Worm (Caenorhabditis elegans) whole organism, L2 larva: ENCODE results near the gene F41C3.7.

Source experiments
- F13H6.1 ChIP-seq: sonication (generic microtip); optimal IDR thresholded peaks from 2 replicates; lab custom pipeline; 2016; ENCODE audit warnings: missing genetic modification characterization, missing compliant biosample characterization
- R02D3.7 ChIP-seq: fragments of 150-350 bp; optimal IDR thresholded peaks from 2 replicates; lab custom pipeline; 2014; ENCODE audit warnings: missing biosample characterization, missing genetic modification characterization
- Y55F3AM.14 ChIP-seq: fragments of 200-800 bp; sonication (Bioruptor generic); optimal IDR thresholded peaks from 2 replicates; lab custom pipeline; 2018; ENCODE audit warnings: mild to moderate bottlenecking, missing genetic modification characterization, missing compliant biosample characterization
- ZK546.5 ChIP-seq: sonication (generic microtip); optimal IDR thresholded peaks from 2 replicates; lab custom pipeline; 2017; ENCODE audit warnings: missing biosample characterization, missing genetic modification characterization
- alr-1 ChIP-seq: fragments of 150-350 bp; optimal IDR thresholded peaks from 2 replicates; lab custom pipeline; 2014; ENCODE audit warnings: missing biosample characterization, missing genetic modification characterization
- aly-2 ChIP-seq: fragments of 150-350 bp; optimal IDR thresholded peaks from 2 replicates; lab custom pipeline; 2014; ENCODE audit warnings: missing biosample characterization, missing genetic modification characterization
- ama-1 ChIP-seq: fragments of 150-350 bp; optimal IDR thresholded peaks from 2 replicates; lab custom pipeline; 2018; ENCODE audit warnings: inconsistent platforms
- ceh-16 ChIP-seq: fragments of 150-350 bp; optimal IDR thresholded peaks from 2 replicates; lab custom pipeline; 2014; ENCODE audit warnings: missing biosample characterization, missing genetic modification characterization
- ceh-82 ChIP-seq: fragments of 150-350 bp; optimal IDR thresholded peaks from 2 replicates; lab custom pipeline; 2014; ENCODE audit warnings: missing biosample characterization, missing genetic modification characterization
- crh-2 ChIP-seq: sonication (generic microtip); optimal IDR thresholded peaks from 2 replicates; lab custom pipeline; 2017; ENCODE audit warnings: missing biosample characterization, missing genetic modification characterization
- dmd-4 ChIP-seq: sonication (generic microtip); optimal IDR thresholded peaks from 2 replicates; lab custom pipeline; 2017; ENCODE audit warnings: missing biosample characterization, missing genetic modification characterization
- fos-1 ChIP-seq: fragments of 150-350 bp; optimal IDR thresholded peaks from 2 replicates; lab custom pipeline; 2014; ENCODE audit warnings: missing biosample characterization, missing genetic modification characterization
- lin-11 ChIP-seq: fragments of 150-350 bp; sonication (generic microtip); optimal IDR thresholded peaks from 2 replicates; lab custom pipeline; 2014; ENCODE audit warnings: missing biosample characterization, missing genetic modification characterization, inconsistent platforms, mixed read lengths
- lin-13 ChIP-seq: fragments of 150-350 bp; optimal IDR thresholded peaks from 2 replicates; lab custom pipeline; 2014; ENCODE audit warnings: missing biosample characterization, missing genetic modification reagents, missing genetic modification characterization
- lsy-2 ChIP-seq, 2 experiments: fragments of 150-350 bp in 1 of 2; sonication (generic microtip) in 1 of 2; optimal IDR thresholded peaks; 2 replicates each; lab custom pipeline; 2014 to 2017; ENCODE audit warnings: missing biosample characterization in 2 of 2, missing genetic modification characterization in 2 of 2
- mbf-1 ChIP-seq: sonication (generic microtip); optimal IDR thresholded peaks from 2 replicates; lab custom pipeline; 2017; ENCODE audit warnings: missing biosample characterization, missing genetic modification characterization
- nhr-12 ChIP-seq: fragments of 150-350 bp; optimal IDR thresholded peaks from 2 replicates; lab custom pipeline; 2014; ENCODE audit warnings: missing biosample characterization, missing genetic modification characterization
- nhr-129 ChIP-seq: fragments of 150-350 bp; optimal IDR thresholded peaks from 2 replicates; lab custom pipeline; 2014; ENCODE audit warnings: missing biosample characterization, missing genetic modification characterization
- nhr-23 ChIP-seq: fragments of 150-350 bp; optimal IDR thresholded peaks from 2 replicates; lab custom pipeline; 2014; ENCODE audit warnings: missing biosample characterization, missing genetic modification reagents, missing genetic modification characterization
- nhr-237 ChIP-seq: fragments of 150-350 bp; optimal IDR thresholded peaks from 2 replicates; lab custom pipeline; 2014; ENCODE audit warnings: missing biosample characterization, missing genetic modification characterization
- nhr-25 ChIP-seq: fragments of 150-350 bp; sonication (generic microtip); optimal IDR thresholded peaks from 3 replicates; lab custom pipeline; 2014; ENCODE audit warnings: missing biosample characterization, missing genetic modification characterization
- nhr-6 ChIP-seq: fragments of 150-350 bp; optimal IDR thresholded peaks from 2 replicates; lab custom pipeline; 2014; ENCODE audit warnings: missing biosample characterization, missing genetic modification characterization
- peb-1 ChIP-seq: fragments of 150-350 bp; optimal IDR thresholded peaks from 2 replicates; lab custom pipeline; 2014; ENCODE audit warnings: missing biosample characterization, missing genetic modification characterization
- skn-1 ChIP-seq: sonication (generic microtip); optimal IDR thresholded peaks from 2 replicates; lab custom pipeline; 2017; ENCODE audit warnings: missing biosample characterization, missing genetic modification characterization
- sma-3 ChIP-seq: sonication (generic microtip); optimal IDR thresholded peaks from 2 replicates; lab custom pipeline; 2016; ENCODE audit warnings: missing genetic modification reagents, missing genetic modification characterization, missing compliant biosample characterization
- sma-9 ChIP-seq, 2 experiments: fragments of 150-350 bp in 1 of 2; sonication (generic microtip) in 1 of 2; optimal IDR thresholded peaks; 2 replicates each; lab custom pipeline; 2014 to 2016; ENCODE audit warnings: missing genetic modification characterization in 2 of 2, mild to moderate bottlenecking in 1 of 2, missing biosample characterization in 1 of 2, missing compliant biosample characterization in 1 of 2, missing genetic modification reagents in 1 of 2, moderate library complexity in 1 of 2
- snpc-4 ChIP-seq: fragments of 150-350 bp; optimal IDR thresholded peaks from 2 replicates; lab custom pipeline; 2014; ENCODE audit warnings: missing biosample characterization, missing genetic modification characterization
- unc-55 ChIP-seq: fragments of 150-350 bp; sonication (generic microtip); optimal IDR thresholded peaks from 3 replicates; lab custom pipeline; 2014; ENCODE audit warnings: missing biosample characterization, missing genetic modification reagents, missing genetic modification characterization
- unc-62 ChIP-seq: fragments of 150-350 bp; optimal IDR thresholded peaks from 2 replicates; lab custom pipeline; 2014; ENCODE audit warnings: missing biosample characterization, missing genetic modification reagents, missing genetic modification characterization
- ztf-1 ChIP-seq: fragments of 200-800 bp; sonication (Bioruptor generic); conservative IDR thresholded peaks from 2 replicates; pipeline ENCODE4 v1.3.6; 2022; ENCODE audit warnings: missing genetic modification characterization, missing compliant biosample characterization
- ztf-11 ChIP-seq: sonication (generic microtip); optimal IDR thresholded peaks from 2 replicates; lab custom pipeline; 2017; ENCODE audit warnings: missing biosample characterization, missing genetic modification characterization
- ztf-4 ChIP-seq: fragments of 150-350 bp; optimal IDR thresholded peaks from 2 replicates; lab custom pipeline; 2014; ENCODE audit warnings: missing biosample characterization, missing genetic modification characterization

The F41C3.7 gene

ce11 chrII:4710120-4710519 lies 19.7 kb upstream of the F41C3.7 start, which contains the start of gene tag-151:
TSS of gene tag-151 (plus strand) at chrII:4710277.
- TF ChIP-seq nhr-129 (tag; lab: Kevin White, UChicago) (no peak), nhr-25 (tag; lab: Kevin White, UChicago) (peak; percentile 3), lsy-2 (tag; optimal IDR thresholded peaks at IDR 0.05; lab: Kevin White, UChicago) (peak in 1 of 2 experiments; percentile 8)

DNA sequence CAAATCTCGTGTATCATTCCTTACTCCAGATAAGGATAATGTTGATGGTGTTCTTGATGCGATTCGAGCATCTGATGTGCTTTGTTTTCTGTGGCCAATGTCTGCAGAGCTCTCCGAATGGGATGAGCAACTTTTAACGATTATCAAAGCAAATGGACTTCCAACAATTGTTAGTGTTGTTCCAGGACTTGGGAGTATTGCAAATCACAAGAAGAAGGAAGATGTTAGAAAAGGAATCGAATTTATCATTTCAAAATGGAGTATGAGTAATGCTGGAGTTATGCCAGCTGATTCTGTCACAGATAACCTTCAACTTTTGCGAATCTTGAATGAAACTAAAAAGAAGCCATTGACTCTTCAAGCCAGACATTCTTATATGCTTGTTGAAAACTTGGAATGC lies 19.0 kb upstream of the F41C3.7 start:
- TF ChIP-seq ztf-4 (tag; lab: Kevin White, UChicago) (no peak), ztf-1 (no peak), R02D3.7 (tag; lab: Kevin White, UChicago) (no peak), dmd-4 (tag; lab: Kevin White, UChicago) (no peak), ama-1 (no peak), nhr-6 (tag; lab: Kevin White, UChicago) (no peak), ceh-16 (tag; lab: Kevin White, UChicago) (no peak), sma-9 (GFP tag; optimal IDR thresholded peaks at IDR 0.05; lab: Kevin White, UChicago) (no peak), sma-9 (tag; optimal IDR thresholded peaks at IDR 0.05; lab: Kevin White, UChicago) (no peak), lin-13 (GFP tag; lab: Kevin White, UChicago) (no peak), ZK546.5 (tag; lab: Kevin White, UChicago) (no peak), sma-3 (no peak), nhr-237 (tag; lab: Kevin White, UChicago) (no peak), nhr-23 (tag; lab: Kevin White, UChicago) (no peak), snpc-4 (tag; lab: Kevin White, UChicago) (no peak), peb-1 (no peak), lsy-2 (tag; optimal IDR thresholded peaks at IDR 0.05; lab: Kevin White, UChicago) (no peak), aly-2 (no peak), crh-2 (tag; lab: Kevin White, UChicago) (no peak)

- no peak for TF ChIP-seq unc-62 (GFP tag; lab: Kevin White, UChicago)
- no peak for TF ChIP-seq mbf-1 (tag; lab: Kevin White, UChicago)
- TF ChIP-seq sma-9 (GFP tag; optimal IDR thresholded peaks at IDR 0.05; lab: Kevin White, UChicago): no peak
- no peak for TF ChIP-seq sma-9 (tag; optimal IDR thresholded peaks at IDR 0.05; lab: Kevin White, UChicago)
- peak; percentile 29 for TF ChIP-seq F13H6.1 (tag; lab: Kevin White, UChicago)
- no peak for TF ChIP-seq ztf-1
- TF ChIP-seq nhr-12 (tag; lab: Kevin White, UChicago): no peak
- TF ChIP-seq ztf-11: no peak
- peak; percentile 17 for TF ChIP-seq nhr-129 (tag; lab: Kevin White, UChicago)
- TF ChIP-seq skn-1: no peak
- peak; percentile 15 for TF ChIP-seq crh-2 (tag; lab: Kevin White, UChicago)
- no peak for TF ChIP-seq alr-1 (tag; lab: Kevin White, UChicago)
- no peak for TF ChIP-seq nhr-237 (tag; lab: Kevin White, UChicago)
- TF ChIP-seq sma-3: no peak
- TF ChIP-seq ama-1: no peak
- no peak for TF ChIP-seq lin-11 (tag; lab: Kevin White, UChicago)
- TF ChIP-seq nhr-25 (tag; lab: Kevin White, UChicago): no peak
- TF ChIP-seq ceh-16 (tag; lab: Kevin White, UChicago): no peak
- TF ChIP-seq ceh-82: no peak
- TF ChIP-seq fos-1 (tag; lab: Kevin White, UChicago): peak; percentile 66
- no peak for TF ChIP-seq ztf-4 (tag; lab: Kevin White, UChicago)
- TF ChIP-seq Y55F3AM.14 (GFP tag; lab: Kevin White, UChicago): no peak
- no peak for TF ChIP-seq dmd-4 (tag; lab: Kevin White, UChicago)
- TF ChIP-seq, all 48 proteins: peak for 4
These were observed 14.2 kb upstream of the F41C3.7 start, which contains the start of gene F41C3.8 for ce11 chrII:4715676-4716075. TSS of gene F41C3.8 (plus strand) at chrII:4716046.

ce11 chrII:4726120-4726519 lies 3.7 kb upstream of the F41C3.7 start, which contains the start of gene F10G7.10:
TSS of gene F10G7.10 (minus strand) at chrII:4726264.
- TF ChIP-seq lsy-2 (tag; optimal IDR thresholded peaks at IDR 0.05; lab: Kevin White, UChicago) (peak in 1 of 2 experiments; percentile 35), unc-55 (GFP tag; lab: Kevin White, UChicago) (peak; percentile 24), ceh-82 (no peak)

ce11 chrII:4726750-4727384 lies 3.0 kb upstream of the F41C3.7 start:
- TF ChIP-seq R02D3.7 (tag; lab: Kevin White, UChicago) (no peak), ztf-4 (tag; lab: Kevin White, UChicago) (no peak)
- TF ChIP-seq, all 48 proteins: peak for 0
